Fruit fly (Drosophila melanogaster): ENCODE results near the gene CG14985.
A peak's percentile ranks its signal among the peaks of the same experiment; 100 is the strongest.

The CG14985 gene

dm6 chr3L:4000711-4001110, 2.6 kb upstream of the CG14985 start (continued):
- TF ChIP-seq CG10147 (GFP tag; optimal IDR thresholded peaks at IDR 0.05) (no peak), Fer1 (GFP tag; optimal IDR thresholded peaks at IDR 0.05) (peak; percentile 33), gem (tag; optimal IDR thresholded peaks at IDR 0.05) (peak; percentile 60), inv (GFP tag; IDR thresholded peaks at IDR 0.05; ENCODE audit: partially characterized antibody) (no peak), fru (optimal IDR thresholded peaks at IDR 0.05) (no peak), CG12659 (GFP tag; optimal IDR thresholded peaks at IDR 0.05) (peak; percentile 46), run (tag; optimal IDR thresholded peaks at IDR 0.05) (no peak), zfh2 (GFP tag; optimal IDR thresholded peaks at IDR 0.05) (no peak), nerfin-1 (tag; optimal IDR thresholded peaks at IDR 0.05) (no peak), CG6813 (GFP tag; optimal IDR thresholded peaks at IDR 0.05) (no peak), ap (GFP tag; IDR thresholded peaks at IDR 0.05) (no peak), ara (GFP tag; IDR thresholded peaks at IDR 0.05) (no peak), fd96Cb (tag; optimal IDR thresholded peaks at IDR 0.05) (no peak), Oli (tag; optimal IDR thresholded peaks at IDR 0.05) (peak; percentile 56), her (GFP tag; optimal IDR thresholded peaks at IDR 0.05) (no peak), CG8478 (optimal IDR thresholded peaks at IDR 0.05) (no peak), gcm2 (GFP tag; optimal IDR thresholded peaks at IDR 0.05) (no peak), ATbp (GFP tag; optimal IDR thresholded peaks at IDR 0.05) (no peak), CG16863 (GFP tag; optimal IDR thresholded peaks at IDR 0.05) (no peak), CG12299 (tag; optimal IDR thresholded peaks at IDR 0.05) (no peak), CG34422 (GFP tag; IDR thresholded peaks at IDR 0.05) (no peak), CG7372 (GFP tag; IDR thresholded peaks at IDR 0.05) (no peak), CG15601 (tag; optimal IDR thresholded peaks at IDR 0.05) (peak; percentile 17), Antp (GFP tag; optimal IDR thresholded peaks at IDR 0.05) (no peak), lov (optimal IDR thresholded peaks at IDR 0.05) (no peak), lov (GFP tag; IDR thresholded peaks at IDR 0.05) (no peak), CG11560 (tag; IDR thresholded peaks at IDR 0.05) (no peak), CG7987 (GFP tag; optimal IDR thresholded peaks at IDR 0.05) (no peak), CG9437 (GFP tag; optimal IDR thresholded peaks at IDR 0.05) (peak; percentile 32), ato (GFP tag; IDR thresholded peaks at IDR 0.05; ENCODE audit: partially characterized antibody) (no peak), nau (GFP tag; optimal IDR thresholded peaks at IDR 0.05) (no peak), toy (GFP tag; IDR thresholded peaks at IDR 0.05) (no peak), Opbp (GFP tag; IDR thresholded peaks at IDR 0.05; ENCODE audit: partially characterized antibody) (no peak), row (GFP tag; IDR thresholded peaks at IDR 0.05) (peak; percentile 62), br (optimal IDR thresholded peaks at IDR 0.05) (no peak), klu (GFP tag; IDR thresholded peaks at IDR 0.05) (no peak), cg (GFP tag; optimal IDR thresholded peaks at IDR 0.05) (no peak), CG32532 (GFP tag; IDR thresholded peaks at IDR 0.05) (no peak), CG13287 (GFP tag; IDR thresholded peaks at IDR 0.05; ENCODE audit: partially characterized antibody) (no peak), CG4730 (GFP tag; IDR thresholded peaks at IDR 0.05) (no peak), en (GFP tag; optimal IDR thresholded peaks at IDR 0.05) (no peak), MBD-R2 (GFP tag; IDR thresholded peaks at IDR 0.05) (no peak), tin (GFP tag; optimal IDR thresholded peaks at IDR 0.05) (no peak), CG13296 (GFP tag; optimal IDR thresholded peaks at IDR 0.05) (no peak), HmgZ (tag; optimal IDR thresholded peaks at IDR 0.05) (no peak), Nf-YA (GFP tag; IDR thresholded peaks at IDR 0.05) (no peak), CG10543 (GFP tag; optimal IDR thresholded peaks at IDR 0.05) (peak; percentile 41), Rfx (GFP tag; IDR thresholded peaks at IDR 0.05) (peak; percentile 32; the same call in 1 of the 2 replicates), CG32772 (GFP tag; IDR thresholded peaks at IDR 0.05) (no peak), CG4424 (GFP tag; optimal IDR thresholded peaks at IDR 0.05) (peak; percentile 9), ind (GFP tag; optimal IDR thresholded peaks at IDR 0.05) (peak; percentile 5), CG8765 (GFP tag; IDR thresholded peaks at IDR 0.05) (no peak), CG6854 (GFP tag; optimal IDR thresholded peaks at IDR 0.05) (no peak)

Measured in whole organism, embryonic.